Worm (Caenorhabditis elegans) whole organism, dauer: ENCODE data around the gene srw-87.

Source experiments
- unc-62 ChIP-seq: sonication (generic microtip); optimal IDR thresholded peaks from 2 replicates; lab custom pipeline; 2017; ENCODE audit warnings: missing biosample characterization, missing genetic modification reagents, missing genetic modification characterization

srw-87 gene

DNA sequence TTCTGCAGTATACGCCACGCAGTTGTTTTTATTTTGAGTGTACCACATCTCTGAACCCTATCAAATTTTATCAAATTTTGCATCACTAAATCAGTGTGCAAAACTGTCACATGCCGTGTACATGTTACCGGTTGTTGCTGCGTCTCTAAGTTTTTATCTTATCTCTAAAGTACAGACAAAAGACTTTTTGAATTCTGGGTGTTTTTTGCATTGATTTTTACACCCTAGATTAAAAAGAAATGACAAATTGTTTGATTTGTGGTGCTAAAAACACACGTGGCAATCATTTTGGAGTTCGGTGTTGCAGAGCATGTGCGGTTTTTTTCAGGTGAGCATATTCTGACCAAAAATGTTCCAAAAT lies 5.8 kb downstream of the srw-87 start, which contains the start of gene nhr-193:
Gene nhr-193, plus strand, starts transcription at position 51 of the 361 bp plus-strand sequence.
- no peak for TF ChIP-seq unc-62 (GFP tag; lab: Kevin White, UChicago)

DNA sequence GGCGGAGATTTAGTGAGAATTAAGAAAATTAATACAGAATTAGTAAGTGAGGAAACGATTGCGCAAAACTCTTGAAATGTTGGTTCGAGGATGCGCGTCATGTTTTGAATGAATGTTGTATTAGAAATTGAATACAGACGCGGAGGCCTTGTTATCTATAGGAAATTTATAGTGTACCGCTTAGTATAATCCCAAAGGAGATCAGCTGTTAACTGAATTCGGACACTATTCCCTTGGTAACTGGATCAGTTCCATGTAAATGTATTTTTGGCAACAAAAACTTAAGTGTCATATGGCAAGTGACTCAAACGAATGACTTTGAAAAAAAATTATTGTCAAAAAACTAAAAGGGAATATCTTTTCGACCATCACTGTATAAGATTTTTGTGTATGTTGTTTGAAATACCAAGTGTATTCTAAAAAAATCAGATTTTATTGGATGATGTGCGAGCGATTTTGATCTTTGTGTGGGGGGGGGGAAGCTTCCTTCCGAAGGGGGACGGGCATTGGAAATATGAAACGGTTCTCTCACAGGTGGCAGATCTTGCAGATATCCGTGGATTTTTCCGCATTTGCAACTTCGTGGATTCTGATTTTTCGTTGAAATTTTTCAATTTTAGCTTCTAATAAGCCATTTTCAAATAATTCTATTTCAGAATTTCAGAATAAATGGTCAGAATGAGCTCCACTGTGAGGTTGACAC lies 10.1 kb downstream of the srw-87 start, which contains the start of the genes W08G11.5 and W08G11.1:
Gene W08G11.5, minus strand, starts transcription at position 101 of the 703 bp plus-strand sequence.
Gene W08G11.1, plus strand, starts transcription at position 653 of the 703 bp plus-strand sequence.
- no peak for TF ChIP-seq unc-62 (GFP tag; lab: Kevin White, UChicago)

DNA sequence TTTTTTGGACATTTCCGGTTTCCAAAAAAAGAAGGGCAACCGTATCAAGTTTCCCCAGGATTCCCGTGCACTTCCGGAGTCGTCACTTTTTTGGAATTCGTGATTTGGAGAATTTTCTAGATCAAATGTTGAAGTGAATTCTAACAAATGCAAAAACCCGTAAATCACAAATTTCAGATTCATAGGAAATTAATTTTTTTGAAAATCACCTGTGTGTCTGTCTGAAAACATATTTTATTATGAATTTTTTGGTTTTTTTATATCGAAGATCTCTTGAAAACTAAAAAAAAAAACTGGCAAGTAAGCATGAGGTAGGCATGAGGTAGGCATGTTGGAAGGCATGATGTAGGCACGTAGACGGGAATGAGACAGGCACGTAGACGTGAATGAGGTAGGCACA lies 13.6 kb downstream of the srw-87 start:
- no peak for TF ChIP-seq unc-62 (GFP tag; lab: Kevin White, UChicago)

DNA sequence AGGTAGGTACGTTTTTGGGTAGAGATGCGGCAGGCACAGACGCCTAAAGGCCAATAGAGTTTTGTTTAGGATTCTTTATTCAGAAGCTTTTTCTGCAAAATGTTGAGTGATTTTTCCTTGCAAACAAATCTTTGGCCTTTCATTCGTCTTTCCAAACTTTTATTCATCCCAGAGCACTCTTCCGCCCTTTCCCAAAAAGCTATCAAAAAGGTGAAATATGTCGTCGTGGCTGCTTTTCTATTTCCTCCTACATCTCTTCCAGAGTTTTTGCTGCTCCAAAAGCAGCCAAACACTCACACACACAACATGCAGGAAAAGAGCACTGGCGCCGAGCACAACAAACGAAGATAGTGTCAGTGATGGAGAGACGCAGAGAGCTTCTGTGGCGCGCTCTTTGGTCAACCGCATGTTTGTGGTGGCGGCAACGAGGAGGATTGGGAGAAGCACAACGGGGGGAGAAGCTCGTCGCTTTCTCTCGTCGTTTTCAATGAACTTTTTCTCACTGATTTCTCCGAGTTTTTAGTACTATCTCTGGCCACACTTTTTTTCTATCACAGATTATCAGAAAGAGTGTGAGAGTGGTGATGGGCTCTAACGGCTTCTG lies 14.5 kb downstream of the srw-87 start:
- no peak for TF ChIP-seq unc-62 (GFP tag; lab: Kevin White, UChicago)

DNA sequence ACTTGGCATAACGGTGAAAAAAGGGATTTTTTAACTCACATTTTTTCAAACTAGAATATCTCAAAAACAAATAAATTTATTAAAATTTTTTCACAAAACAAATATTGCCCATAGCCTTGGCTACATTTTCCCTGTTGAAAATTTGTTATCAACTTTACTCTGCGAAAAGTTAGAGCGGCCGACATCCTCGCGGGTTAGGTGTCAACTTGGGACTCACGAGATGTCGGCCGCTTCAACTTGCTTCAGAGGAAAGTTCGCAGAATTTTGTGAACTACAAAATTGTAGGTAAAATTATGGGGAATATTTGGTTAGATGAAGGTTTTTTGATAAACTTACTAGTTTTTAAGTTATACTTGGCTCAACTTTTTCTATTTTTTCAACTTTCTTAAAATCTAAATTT lies 15.3 kb downstream of the srw-87 start:
- no peak for TF ChIP-seq unc-62 (GFP tag; lab: Kevin White, UChicago)

DNA sequence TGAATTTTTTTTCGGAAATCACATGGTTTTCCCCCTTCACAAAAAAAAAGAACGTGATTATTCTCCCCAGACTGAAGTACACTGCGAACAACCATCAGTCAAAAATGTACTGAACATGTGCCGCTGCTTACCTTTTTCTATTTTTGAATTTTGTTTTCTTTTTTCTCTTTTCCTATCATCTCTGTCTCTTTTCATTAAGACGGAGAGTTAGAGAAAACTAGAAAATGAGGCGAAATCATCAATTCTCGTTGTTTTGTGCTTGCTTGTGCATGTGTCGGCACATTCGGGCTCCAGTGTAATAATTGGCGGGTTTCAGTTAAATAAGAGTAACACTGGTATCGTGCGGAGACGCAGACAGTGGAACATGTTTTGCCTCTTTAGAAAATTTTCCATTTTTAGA lies 15.9 kb downstream of the srw-87 start:
- TF ChIP-seq unc-62 (GFP tag; lab: Kevin White, UChicago) = no peak

DNA sequence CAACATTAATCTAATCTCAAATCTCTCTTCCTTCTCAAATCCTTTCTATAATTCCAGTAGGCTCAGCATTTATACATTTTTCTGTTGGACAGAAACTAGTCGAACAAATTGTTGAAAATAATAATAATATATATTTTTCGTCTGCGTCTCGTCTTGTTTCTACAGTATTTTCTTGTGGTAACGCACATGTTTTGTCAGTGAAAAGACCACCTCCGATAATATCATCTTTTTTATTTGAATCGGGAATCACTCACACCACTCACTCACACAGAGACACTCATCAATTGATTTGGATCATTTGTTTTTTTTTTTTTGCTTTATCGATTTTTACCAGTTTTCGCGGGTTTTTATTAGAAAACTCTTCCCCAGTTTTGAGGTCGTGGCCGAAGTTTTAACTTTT lies 18.2 kb downstream of the srw-87 start:
- no peak for TF ChIP-seq unc-62 (GFP tag; lab: Kevin White, UChicago)

DNA sequence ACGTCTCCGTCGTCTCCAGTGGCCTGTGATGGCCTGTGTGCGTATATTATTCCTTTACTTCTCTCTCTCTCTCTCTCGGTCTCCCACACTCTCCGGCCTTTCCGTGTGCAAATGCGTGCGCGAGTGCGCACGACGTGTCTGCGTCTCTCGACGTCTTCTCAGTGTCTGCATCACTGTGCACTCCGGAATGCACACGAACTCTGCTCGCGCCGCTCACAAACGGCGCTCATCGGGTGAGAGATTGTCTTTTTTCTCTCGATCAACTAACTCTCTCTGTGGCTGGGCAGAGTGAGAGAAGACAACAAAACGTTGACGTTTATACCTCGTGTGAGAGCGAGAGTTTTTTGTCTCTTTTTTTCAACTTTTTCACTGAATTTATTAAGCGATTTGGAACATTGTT lies 19.5 kb downstream of the srw-87 start:
- TF ChIP-seq unc-62 (GFP tag; lab: Kevin White, UChicago) = no peak

DNA sequence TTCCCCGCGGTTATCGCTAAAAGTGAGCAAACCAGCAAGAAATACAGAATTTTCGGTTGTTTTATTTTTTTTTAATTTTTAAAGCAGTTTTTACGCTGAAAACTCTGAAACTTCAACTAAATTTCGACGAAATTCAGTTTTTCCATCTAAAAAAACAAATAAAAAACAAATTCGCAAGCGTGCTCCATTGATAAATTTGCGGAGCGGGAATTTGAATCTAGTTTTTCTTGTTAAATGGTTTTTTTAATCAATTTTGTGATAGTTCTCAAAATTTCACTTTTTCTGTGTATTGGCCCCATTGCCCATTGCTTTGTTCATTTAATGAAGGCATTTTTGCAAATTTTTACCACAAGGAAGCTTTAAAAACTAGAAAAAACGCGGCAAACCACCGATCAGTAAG lies 20.4 kb downstream of the srw-87 start:
- no peak for TF ChIP-seq unc-62 (GFP tag; lab: Kevin White, UChicago)

DNA sequence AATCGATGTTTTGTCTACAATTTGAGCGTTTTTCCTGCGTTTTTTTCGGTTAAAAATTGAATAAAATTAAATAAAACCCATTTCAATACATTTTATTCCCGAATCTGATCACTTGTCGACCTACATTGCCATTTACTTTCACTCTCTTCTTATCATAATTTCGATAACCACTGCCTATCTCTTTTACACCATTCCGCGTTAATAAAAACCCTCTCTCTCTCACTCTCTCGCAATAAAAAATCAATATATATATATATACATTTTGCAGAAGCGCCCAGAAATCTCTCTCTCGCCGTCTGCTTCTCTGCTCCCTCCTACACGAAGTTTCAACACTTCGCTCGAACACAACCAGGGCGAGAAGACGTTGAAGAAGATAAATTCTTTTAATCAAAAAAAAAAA lies 20.8 kb downstream of the srw-87 start, which contains the start of gene pptr-1:
Gene pptr-1, plus strand, starts transcription at position 269 of the 400 bp plus-strand sequence.
- no peak for TF ChIP-seq unc-62 (GFP tag; lab: Kevin White, UChicago)

DNA sequence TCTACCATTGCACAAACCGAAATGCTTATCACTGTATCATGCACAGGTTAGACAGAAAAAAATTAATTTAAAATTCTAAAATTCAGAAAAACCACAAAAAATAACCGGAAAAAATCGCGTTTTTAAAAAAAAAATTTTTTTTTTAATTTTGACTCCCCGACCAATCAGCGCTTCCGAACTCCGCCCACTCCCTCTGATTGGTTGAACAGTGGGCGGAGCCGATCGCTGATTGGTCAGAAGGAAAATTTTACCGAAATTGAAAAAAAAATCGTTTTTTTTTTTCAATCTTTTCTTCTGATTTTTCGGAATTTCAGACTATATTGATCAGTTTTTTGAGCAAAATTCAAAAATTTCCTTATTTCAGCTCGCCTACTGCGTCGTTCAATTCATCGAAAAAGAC lies 24.9 kb downstream of the srw-87 start:
- no peak for TF ChIP-seq unc-62 (GFP tag; lab: Kevin White, UChicago)

DNA sequence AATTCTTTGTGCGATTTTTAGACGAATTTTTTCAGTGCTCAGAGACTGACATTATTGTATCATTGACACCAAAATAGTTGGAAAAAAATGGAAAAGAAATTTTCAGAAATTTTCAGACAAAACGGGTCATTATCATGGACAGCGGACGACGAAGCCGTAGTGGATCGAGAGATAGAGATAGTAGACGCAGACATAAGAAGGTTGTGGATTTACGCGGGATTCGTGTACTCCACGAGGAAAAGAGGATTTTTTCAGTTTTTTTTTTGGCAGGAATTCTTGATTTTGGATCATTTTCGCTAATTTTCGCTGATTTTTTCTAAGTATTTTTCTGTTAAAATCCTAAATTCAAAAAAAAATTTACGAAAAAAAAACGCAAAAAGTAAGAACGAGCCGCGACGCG lies 31.1 kb downstream of the srw-87 start, which contains the start of gene W08G11.3:
Gene W08G11.3, plus strand, starts transcription at position 107 of the 400 bp plus-strand sequence.
- no peak for TF ChIP-seq unc-62 (GFP tag; lab: Kevin White, UChicago)

DNA sequence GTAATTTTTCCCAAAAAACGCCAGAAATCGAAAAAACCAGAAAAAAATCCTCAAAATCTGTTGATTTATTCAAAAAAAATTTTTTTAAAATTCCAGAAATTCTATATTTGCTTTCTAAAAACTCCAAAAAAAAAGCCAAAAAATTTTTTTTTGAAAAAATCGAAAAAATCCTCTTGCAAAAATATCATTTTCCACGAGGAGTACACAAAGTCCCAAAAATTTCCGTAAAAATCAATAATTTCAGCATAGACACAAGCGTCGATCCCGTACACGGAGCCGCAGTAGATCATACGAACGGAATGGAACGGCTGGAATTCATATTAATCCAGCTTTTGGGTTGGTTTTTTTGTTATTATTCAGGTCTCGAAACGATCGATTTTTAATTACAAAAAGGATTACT lies 31.7 kb downstream of the srw-87 start:
- no peak for TF ChIP-seq unc-62 (GFP tag; lab: Kevin White, UChicago)

DNA sequence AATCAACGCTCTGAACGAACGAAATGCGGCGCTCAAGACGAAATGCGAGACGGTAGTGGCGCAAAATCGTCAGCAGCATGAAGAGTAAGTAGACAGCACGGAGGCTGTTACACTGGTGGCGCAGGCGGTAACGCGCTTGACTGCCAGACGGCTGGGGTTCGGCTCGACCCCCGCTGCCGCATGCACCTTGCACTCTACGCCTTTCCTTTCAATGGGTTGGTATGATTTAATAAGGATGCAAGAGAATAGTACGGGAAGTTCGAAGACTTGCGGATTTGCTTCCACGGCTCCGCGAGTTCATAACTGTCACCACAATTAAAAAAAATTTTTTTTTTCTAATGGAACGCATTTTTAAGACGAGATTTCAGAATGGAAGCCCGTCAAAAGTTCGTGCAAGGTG lies 33.6 kb downstream of the srw-87 start:
- TF ChIP-seq unc-62 (GFP tag; lab: Kevin White, UChicago) = no peak

DNA sequence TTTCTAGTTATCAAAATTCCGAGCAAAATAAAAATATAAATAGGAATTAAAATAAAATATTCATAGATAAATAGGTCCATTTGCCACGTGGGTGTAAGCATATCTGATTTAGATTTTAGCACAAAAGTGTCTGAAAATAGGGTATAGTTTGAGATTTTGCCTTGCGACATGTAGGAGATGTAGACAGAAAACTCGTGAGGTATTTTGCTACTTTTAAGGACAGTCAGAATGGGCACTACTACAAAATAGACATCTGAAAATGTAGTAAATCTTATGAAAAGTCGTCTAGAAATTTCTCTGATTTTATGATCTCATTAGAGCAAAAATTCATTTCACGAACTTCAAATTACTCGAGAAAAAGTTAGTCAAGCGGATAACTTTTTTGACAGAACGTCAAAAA lies 38.2 kb downstream of the srw-87 start, which contains the start of gene srv-34:
Gene srv-34, minus strand, starts transcription at position 101 of the 400 bp plus-strand sequence.
- no peak for TF ChIP-seq unc-62 (GFP tag; lab: Kevin White, UChicago)

DNA sequence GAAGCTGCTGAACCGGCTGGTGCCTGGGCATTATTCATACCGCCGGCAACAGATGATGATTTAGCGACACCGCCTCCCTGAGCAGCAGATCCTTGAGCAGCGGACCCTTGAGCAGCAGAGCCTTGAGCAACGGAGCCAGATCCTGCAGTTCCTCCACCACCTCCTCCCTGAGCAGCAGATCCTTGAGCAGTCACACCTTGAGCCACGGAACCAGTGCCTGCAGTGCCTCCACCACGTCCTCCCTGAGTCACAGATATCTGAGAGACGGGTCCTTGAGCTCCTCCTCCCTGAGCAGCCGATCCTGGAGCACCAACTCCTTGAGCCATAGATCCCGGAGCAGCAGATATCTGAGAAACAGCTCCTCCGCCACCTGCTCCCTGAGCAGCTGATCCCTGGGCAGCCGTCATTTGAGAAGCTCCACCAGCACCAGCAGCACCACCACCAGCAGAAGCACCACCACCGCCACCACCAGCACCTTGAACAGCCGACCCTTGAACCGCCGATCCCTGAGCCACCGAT lies 40.1 kb downstream of the srw-87 start:
- TF ChIP-seq unc-62 (GFP tag; lab: Kevin White, UChicago) = no peak
